Worm (Caenorhabditis elegans): Measurements from ENCODE around the gene T02H6.8.

The T02H6.8 gene

ce11 chrII:661696-662095, 18.9 kb upstream of the T02H6.8 start, which contains the start of gene sri-45:
Gene sri-45 (minus strand): TSS chrII:661796.
- TF ChIP-seq lsy-2 (tag; optimal IDR thresholded peaks at IDR 0.05) (no peak), lin-15B (tag; optimal IDR thresholded peaks at IDR 0.05) (no peak), snpc-4 (tag; optimal IDR thresholded peaks at IDR 0.05) (no peak), alr-1 (tag; optimal IDR thresholded peaks at IDR 0.05; ENCODE audit: borderline replicate concordance) (no peak), unc-98 (GFP tag; IDR thresholded peaks at IDR 0.05) (no peak), nhr-76 (tag; optimal IDR thresholded peaks at IDR 0.05) (no peak), C34B4.2 (tag; optimal IDR thresholded peaks at IDR 0.05) (no peak), egl-13 (tag; optimal IDR thresholded peaks at IDR 0.05) (no peak), ceh-88 (GFP tag; IDR thresholded peaks at IDR 0.05) (no peak), elt-2 (tag; optimal IDR thresholded peaks at IDR 0.05) (no peak)

- TF ChIP-seq egl-27 (tag; optimal IDR thresholded peaks at IDR 0.05): no peak
- no peak for TF ChIP-seq efl-1 (optimal IDR thresholded peaks at IDR 0.05)
- peak in 1 of 2 experiments; percentile 74 for TF ChIP-seq efl-1 (GFP tag; optimal IDR thresholded peaks at IDR 0.05 in 1 of 2)
- TF ChIP-seq alr-1 (tag; optimal IDR thresholded peaks at IDR 0.05; ENCODE audit: borderline replicate concordance): no peak
- no peak for TF ChIP-seq aha-1 (tag; optimal IDR thresholded peaks at IDR 0.05)
- TF ChIP-seq lin-13 (GFP tag; optimal IDR thresholded peaks at IDR 0.05): no peak
- TF ChIP-seq snpc-4 (tag; optimal IDR thresholded peaks at IDR 0.05): no peak
- no peak for TF ChIP-seq fkh-8 (tag; optimal IDR thresholded peaks at IDR 0.05)
These were observed 12.8 kb upstream of the T02H6.8 start for ce11 chrII:667864-668263.

- TF ChIP-seq fkh-10 (GFP tag; optimal IDR thresholded peaks at IDR 0.05): no peak
- no peak for TF ChIP-seq snpc-4 (tag; optimal IDR thresholded peaks at IDR 0.05)
- TF ChIP-seq unc-30 (tag; optimal IDR thresholded peaks at IDR 0.05): no peak
- TF ChIP-seq egl-13 (tag; optimal IDR thresholded peaks at IDR 0.05): no peak
- no peak for TF ChIP-seq lir-3 (tag; optimal IDR thresholded peaks at IDR 0.05; ENCODE audit: poor library complexity)
- no peak for TF ChIP-seq nhr-84 (tag; optimal IDR thresholded peaks at IDR 0.05)
- TF ChIP-seq dsc-1 (tag; optimal IDR thresholded peaks at IDR 0.05): no peak
- TF ChIP-seq ceh-82 (tag; optimal IDR thresholded peaks at IDR 0.05): no peak
- TF ChIP-seq unc-86 (tag; optimal IDR thresholded peaks at IDR 0.05): no peak
- no peak for TF ChIP-seq vab-15 (tag; optimal IDR thresholded peaks at IDR 0.05)
These were observed 9.6 kb upstream of the T02H6.8 start, which contains the start of gene sri-46 for ce11 chrII:671025-671424. Gene sri-46 (minus strand): TSS chrII:671125.

ce11 chrII:674116-674515, 6.5 kb upstream of the T02H6.8 start, which contains the start of gene Y39F10C.3:
Gene Y39F10C.3 (plus strand): TSS chrII:674416.
- TF ChIP-seq aha-1 (tag; optimal IDR thresholded peaks at IDR 0.05): no peak
- TF ChIP-seq hlh-4 (tag; optimal IDR thresholded peaks at IDR 0.05): no peak
- no peak for TF ChIP-seq zip-4 (GFP tag; optimal IDR thresholded peaks at IDR 0.05)

- TF ChIP-seq hlh-4 (tag; optimal IDR thresholded peaks at IDR 0.05): no peak
- no peak for TF ChIP-seq unc-86 (tag; optimal IDR thresholded peaks at IDR 0.05)
- TF ChIP-seq ama-1 (optimal IDR thresholded peaks at IDR 0.05): no peak
- TF ChIP-seq blmp-1 (tag; optimal IDR thresholded peaks at IDR 0.05): no peak
- TF ChIP-seq sptf-1 (tag; optimal IDR thresholded peaks at IDR 0.05): no peak
These were observed 5.3 kb upstream of the T02H6.8 start, which contains the start of gene Y39F10C.1 for ce11 chrII:675303-675702. Gene Y39F10C.1 (plus strand): TSS chrII:675603.

- TF ChIP-seq nhr-47 (tag; optimal IDR thresholded peaks at IDR 0.05): no peak
These were observed 4.8 kb upstream of the T02H6.8 start for ce11 chrII:675822-676221.

ce11 chrII:678581-678980, 2.1 kb upstream of the T02H6.8 start, which contains the start of gene T02H6.9:
Gene T02H6.9 (plus strand): TSS chrII:678881.
- TF ChIP-seq fkh-10 (GFP tag; optimal IDR thresholded peaks at IDR 0.05): no peak
- no peak for TF ChIP-seq lir-3 (tag; optimal IDR thresholded peaks at IDR 0.05; ENCODE audit: poor library complexity)
- no peak for TF ChIP-seq mab-9 (GFP tag; IDR thresholded peaks at IDR 0.05)
- TF ChIP-seq hlh-17 (GFP tag; optimal IDR thresholded peaks at IDR 0.05; ENCODE audit: borderline replicate concordance): no peak
- no peak for TF ChIP-seq fos-1 (tag; optimal IDR thresholded peaks at IDR 0.05)

Data from whole organism, L1 larva.